Fruit fly (Drosophila melanogaster): ENCODE results near the gene CG33310.

DNA sequence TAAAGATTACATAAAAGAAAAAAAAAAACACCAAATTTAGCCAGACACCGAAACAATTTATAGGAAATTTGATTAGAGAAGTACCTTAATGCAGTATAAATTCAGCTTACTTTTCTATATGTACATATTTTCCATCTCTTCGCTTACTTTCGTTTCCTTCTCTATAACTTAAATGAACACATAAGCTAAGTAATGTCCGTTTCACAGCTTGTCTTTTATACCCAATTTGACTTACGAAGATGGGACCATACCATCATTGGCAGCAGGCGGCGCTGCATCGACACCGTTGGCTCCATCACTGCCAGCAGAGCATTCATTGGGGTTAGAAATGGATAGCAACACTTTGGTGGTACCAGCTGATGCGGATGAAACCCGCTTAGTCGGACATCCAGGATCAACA is 43.5 kb downstream of the CG33310 start, which contains the start of gene vig:
- TF ChIP-seq h (optimal IDR thresholded peaks at IDR 0.05): no peak
- no peak for TF ChIP-seq insv (optimal IDR thresholded peaks at IDR 0.05)
- TF ChIP-seq psq (optimal IDR thresholded peaks at IDR 0.05): no peak
